Worm (Caenorhabditis elegans) whole organism, L1 larva: Measurements from ENCODE around the gene srj-53.
A peak's percentile ranks its signal among the peaks of the same experiment; 100 is the strongest.

Experiments used
- C04F5.9 ChIP-seq: sonication (generic microtip); optimal IDR thresholded peaks from 2 replicates; lab custom pipeline; 2016; ENCODE audit warnings: missing genetic modification characterization, missing compliant biosample characterization
- C34B4.2 ChIP-seq: sonication (generic microtip); optimal IDR thresholded peaks from 2 replicates; lab custom pipeline; 2017; ENCODE audit warnings: mild to moderate bottlenecking, missing genetic modification characterization, missing compliant biosample characterization
- ama-1 ChIP-seq: fragments of 150-350 bp; optimal IDR thresholded peaks from 2 replicates; lab custom pipeline; 2014
- blmp-1 ChIP-seq: fragments of 150-350 bp; optimal IDR thresholded peaks from 2 replicates; lab custom pipeline; 2014; ENCODE audit warnings: missing biosample characterization, missing genetic modification characterization
- ceh-63 ChIP-seq: fragments of 200-800 bp; sonication (Bioruptor generic); optimal IDR thresholded peaks from 2 replicates; lab custom pipeline; 2018; ENCODE audit warnings: mild to moderate bottlenecking, missing genetic modification characterization, missing compliant biosample characterization
- ceh-8 ChIP-seq: fragments of 200-800 bp; sonication (Bioruptor generic); optimal IDR thresholded peaks from 2 replicates; lab custom pipeline; 2018; ENCODE audit warnings: mild to moderate bottlenecking, missing genetic modification characterization, moderate library complexity, missing compliant biosample characterization
- ceh-82 ChIP-seq, 3 experiments: fragments of 150-350 bp in 1 of 3; sonication (generic microtip) in 2 of 3; optimal IDR thresholded peaks; 2 replicates each; lab custom pipeline; 2014 to 2017; ENCODE audit warnings: missing biosample characterization in 3 of 3, missing genetic modification characterization in 3 of 3
- ceh-88 ChIP-seq: fragments of 200-800 bp; sonication (Bioruptor generic); IDR thresholded peaks from 2 replicates; pipeline ENCODE4 v1.3.6; 2022; ENCODE audit warnings: missing genetic modification characterization, missing compliant biosample characterization
- ces-1 ChIP-seq: fragments of 150-350 bp; optimal IDR thresholded peaks from 2 replicates; lab custom pipeline; 2014; ENCODE audit warnings: missing biosample characterization, missing genetic modification reagents, missing genetic modification characterization
- efl-1 ChIP-seq, 4 experiments: fragments of 150-350 bp; optimal IDR thresholded peaks in 3 of 4; peaks in 1 of 4; 1 replicate in 1 of 4; 2 replicates in 3 of 4; lab custom pipeline; 2014; ENCODE audit warnings: missing biosample characterization in 2 of 4, missing genetic modification characterization in 2 of 4, missing genetic modification reagents in 2 of 4
- egl-13 ChIP-seq: sonication (generic microtip); optimal IDR thresholded peaks from 2 replicates; lab custom pipeline; 2016; ENCODE audit warnings: missing genotype, missing genetic modification reagents, missing genetic modification characterization, missing compliant biosample characterization
- egl-27 ChIP-seq, 2 experiments: fragments of 150-350 bp in 1 of 2; sonication (generic microtip); optimal IDR thresholded peaks; 3 replicates each; lab custom pipeline; 2017 to 2018; ENCODE audit warnings: missing biosample characterization in 2 of 2, missing genetic modification characterization in 2 of 2, missing genetic modification reagents in 2 of 2
- elt-2 ChIP-seq: sonication (generic microtip); optimal IDR thresholded peaks from 2 replicates; lab custom pipeline; 2016; ENCODE audit warnings: missing genetic modification characterization, mild to moderate bottlenecking, inconsistent platforms, missing compliant biosample characterization, missing genetic modification reagents
- elt-3 ChIP-seq, 6 experiments: fragments of 150-350 bp in 1 of 6; sonication (generic microtip); optimal IDR thresholded peaks; 2 replicates each; lab custom pipeline; 2017 to 2018; ENCODE audit warnings: missing biosample characterization in 6 of 6, missing genetic modification characterization in 6 of 6, inconsistent platforms in 1 of 6
- fkh-10 ChIP-seq: sonication (generic microtip); optimal IDR thresholded peaks from 2 replicates; lab custom pipeline; 2017; ENCODE audit warnings: missing biosample characterization, missing genetic modification reagents, missing genetic modification characterization
- hlh-17 ChIP-seq: fragments of 200-800 bp; sonication (Bioruptor generic); optimal IDR thresholded peaks from 2 replicates; lab custom pipeline; 2018; ENCODE audit warnings: missing genetic modification characterization, mild to moderate bottlenecking, missing compliant biosample characterization, moderate library complexity, borderline replicate concordance
- hlh-4 ChIP-seq: sonication (generic microtip); optimal IDR thresholded peaks from 2 replicates; lab custom pipeline; 2016; ENCODE audit warnings: mild to moderate bottlenecking, missing genetic modification characterization, missing compliant biosample characterization
- isw-1 ChIP-seq: fragments of 200-800 bp; sonication (Bioruptor generic); IDR thresholded peaks from 2 replicates; pipeline ENCODE4 v1.3.6; 2022; ENCODE audit warnings: missing genetic modification characterization, missing compliant biosample characterization
- jun-1 ChIP-seq: fragments of 150-350 bp; optimal IDR thresholded peaks from 2 replicates; lab custom pipeline; 2014; ENCODE audit warnings: missing biosample characterization, missing genetic modification reagents, missing genetic modification characterization
- lin-13 ChIP-seq: fragments of 150-350 bp; optimal IDR thresholded peaks from 2 replicates; lab custom pipeline; 2014; ENCODE audit warnings: missing biosample characterization, missing genetic modification reagents, missing genetic modification characterization
- lin-14 ChIP-seq: fragments of 200-800 bp; sonication (Bioruptor generic); optimal IDR thresholded peaks from 2 replicates; lab custom pipeline; 2018; ENCODE audit warnings: mild to moderate bottlenecking, missing genetic modification characterization, moderate library complexity, missing compliant biosample characterization
- lin-35 ChIP-seq, 2 experiments: fragments of 150-350 bp; optimal IDR thresholded peaks; 2 replicates each; lab custom pipeline; 2014; ENCODE audit warnings: missing biosample characterization in 2 of 2, missing genetic modification characterization in 2 of 2, missing genetic modification reagents in 2 of 2
- lin-39 ChIP-seq: fragments of 150-350 bp; optimal IDR thresholded peaks from 2 replicates; lab custom pipeline; 2014; ENCODE audit warnings: missing biosample characterization, missing genetic modification reagents, missing genetic modification characterization
- lsy-2 ChIP-seq, 2 experiments: fragments of 150-350 bp; optimal IDR thresholded peaks; 2 replicates each; lab custom pipeline; 2014; ENCODE audit warnings: missing biosample characterization in 2 of 2, missing genetic modification characterization in 2 of 2
- mef-2 ChIP-seq: fragments of 150-350 bp; optimal IDR thresholded peaks from 2 replicates; lab custom pipeline; 2014; ENCODE audit warnings: missing biosample characterization, missing genetic modification characterization
- nhr-19 ChIP-seq: fragments of 200-800 bp; sonication (Bioruptor generic); conservative IDR thresholded peaks from 2 replicates; pipeline ENCODE4 v1.3.6; 2022; ENCODE audit warnings: missing genetic modification characterization, missing compliant biosample characterization
- nhr-28 ChIP-seq: fragments of 150-350 bp; optimal IDR thresholded peaks from 2 replicates; lab custom pipeline; 2014; ENCODE audit warnings: missing biosample characterization, missing genetic modification characterization
- nhr-77 ChIP-seq: fragments of 150-350 bp; optimal IDR thresholded peaks from 2 replicates; lab custom pipeline; 2014; ENCODE audit warnings: missing biosample characterization, missing genetic modification characterization
- skn-1 ChIP-seq: fragments of 150-350 bp; optimal IDR thresholded peaks from 2 replicates; lab custom pipeline; 2014; ENCODE audit warnings: missing biosample characterization, missing genetic modification characterization
- swsn-7 ChIP-seq: sonication (generic microtip); optimal IDR thresholded peaks from 2 replicates; lab custom pipeline; 2016; ENCODE audit warnings: missing genetic modification characterization, missing compliant biosample characterization
- unc-130 ChIP-seq: fragments of 150-350 bp; optimal IDR thresholded peaks from 2 replicates; lab custom pipeline; 2017; ENCODE audit warnings: missing biosample characterization, missing genetic modification characterization, inconsistent platforms
- unc-62 ChIP-seq: fragments of 150-350 bp; optimal IDR thresholded peaks from 2 replicates; lab custom pipeline; 2014; ENCODE audit warnings: missing biosample characterization, missing genetic modification reagents, missing genetic modification characterization
- unc-86 ChIP-seq: sonication (generic microtip); optimal IDR thresholded peaks from 2 replicates; lab custom pipeline; 2016; ENCODE audit warnings: missing genetic modification characterization, missing compliant biosample characterization
- vab-15 ChIP-seq: sonication (generic microtip); optimal IDR thresholded peaks from 2 replicates; lab custom pipeline; 2017; ENCODE audit warnings: missing genotype, mild to moderate bottlenecking, missing genetic modification characterization, missing compliant biosample characterization
- xbp-1 ChIP-seq: sonication (generic microtip); optimal IDR thresholded peaks from 2 replicates; lab custom pipeline; 2016; ENCODE audit warnings: missing genetic modification characterization, missing compliant biosample characterization
- zip-4 ChIP-seq: fragments of 200-800 bp; sonication (Bioruptor generic); optimal IDR thresholded peaks from 2 replicates; lab custom pipeline; 2018; ENCODE audit warnings: mild to moderate bottlenecking, missing genetic modification characterization, moderate library complexity, missing compliant biosample characterization
- ztf-4 ChIP-seq: fragments of 150-350 bp; optimal IDR thresholded peaks from 2 replicates; lab custom pipeline; 2014; ENCODE audit warnings: missing biosample characterization, missing genetic modification characterization

srj-53 gene

DNA sequence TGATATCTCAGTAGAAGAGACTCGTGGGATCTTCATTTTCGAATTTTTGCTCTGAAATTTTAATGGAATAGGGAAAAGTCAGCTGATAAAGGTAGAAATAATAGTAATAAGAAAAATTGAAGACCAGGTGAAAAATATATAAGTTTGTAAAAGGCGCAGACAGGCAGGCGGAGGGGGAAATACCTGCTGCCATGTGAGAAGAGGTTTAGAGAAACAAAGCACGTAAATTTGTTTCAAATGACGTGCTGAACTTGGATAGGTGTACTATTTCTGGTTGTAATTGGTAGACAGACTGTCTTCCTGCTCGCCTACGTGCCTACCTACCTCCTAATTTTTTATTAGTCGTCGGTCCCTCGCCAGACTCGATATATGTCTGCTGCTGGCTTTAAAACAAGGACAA, 27.1 kb downstream of the srj-53 start, which contains the start of gene nhr-180 (continued):
- TF ChIP-seq ztf-4 (tag; lab: Kevin White, UChicago): no peak
- peak in 1 of 2 experiments; percentile 52 for TF ChIP-seq lin-35 (GFP tag; optimal IDR thresholded peaks at IDR 0.05; lab: Kevin White, UChicago)
- TF ChIP-seq C04F5.9 (tag; lab: Kevin White, UChicago): no peak
- TF ChIP-seq C34B4.2 (tag; lab: Kevin White, UChicago): no peak
- no peak for TF ChIP-seq egl-27 (tag; optimal IDR thresholded peaks at IDR 0.05; lab: Kevin White, UChicago)
- TF ChIP-seq lin-13 (GFP tag; lab: Kevin White, UChicago): no peak
- 0 out of 2 replicates have a peak, but pooled peaks have one; percentile 7 for TF ChIP-seq nhr-19 (GFP tag; lab: Robert Waterston, UW)
- TF ChIP-seq lsy-2 (tag; optimal IDR thresholded peaks at IDR 0.05; lab: Kevin White, UChicago): no peak
- no peak for TF ChIP-seq fkh-10 (GFP tag; lab: Kevin White, UChicago)
- TF ChIP-seq unc-62: no peak
- no peak for TF ChIP-seq egl-13 (tag; lab: Kevin White, UChicago)
- TF ChIP-seq unc-86 (tag; lab: Kevin White, UChicago): no peak
- peak in 1 of 6 experiments; percentile 8 for TF ChIP-seq elt-3 (tag; optimal IDR thresholded peaks at IDR 0.05; lab: Kevin White, UChicago)
- no peak for TF ChIP-seq swsn-7 (tag; lab: Kevin White, UChicago)
- no peak for TF ChIP-seq hlh-4 (tag; lab: Kevin White, UChicago)

DNA sequence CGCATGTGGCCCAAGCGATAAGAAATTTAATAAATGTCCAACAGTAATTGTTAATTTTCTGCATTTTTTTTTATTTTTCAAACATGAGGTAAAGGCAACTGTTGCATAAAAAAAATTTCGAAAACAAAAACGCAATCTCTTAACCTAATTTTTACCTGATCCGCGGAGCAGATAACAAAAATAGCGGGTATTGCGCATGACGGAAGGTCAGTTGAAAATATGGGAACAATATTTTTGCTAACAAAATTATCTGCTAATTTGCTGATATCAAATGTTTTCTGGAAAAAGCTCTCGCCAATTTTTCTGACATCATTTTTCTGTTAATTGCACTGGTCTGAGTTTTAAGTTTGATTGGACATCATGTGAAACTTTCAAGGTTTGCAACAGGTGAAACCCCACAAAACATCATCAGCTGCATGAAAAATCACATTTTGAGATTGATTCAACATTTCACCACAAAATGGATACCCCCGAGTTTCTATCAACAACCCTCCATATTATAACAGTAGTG, 30.1 kb downstream of the srj-53 start, which contains the start of the genes F31F4.11 and srh-266:
Gene F31F4.11 (minus strand): TSS at position 101 of the 511 bp plus-strand sequence.
Gene srh-266 (plus strand): TSS at position 461 of the 511 bp plus-strand sequence.
- peak; percentile 14 for TF ChIP-seq hlh-4 (tag; lab: Kevin White, UChicago)
- TF ChIP-seq lin-39 (tag; lab: Kevin White, UChicago): no peak

- TF ChIP-seq ceh-8 (no peak), nhr-28 (no peak), ceh-88 (GFP tag; lab: Robert Waterston, UW) (no peak), jun-1 (no peak), ama-1 (lab: Kevin White, UChicago) (no peak)
These were observed 34.3 kb downstream of the srj-53 start, which contains the start of gene F31F4.17 for ce11 chrV:660210-660609. F31F4.17 (minus strand) TSS chrV:660310.

DNA sequence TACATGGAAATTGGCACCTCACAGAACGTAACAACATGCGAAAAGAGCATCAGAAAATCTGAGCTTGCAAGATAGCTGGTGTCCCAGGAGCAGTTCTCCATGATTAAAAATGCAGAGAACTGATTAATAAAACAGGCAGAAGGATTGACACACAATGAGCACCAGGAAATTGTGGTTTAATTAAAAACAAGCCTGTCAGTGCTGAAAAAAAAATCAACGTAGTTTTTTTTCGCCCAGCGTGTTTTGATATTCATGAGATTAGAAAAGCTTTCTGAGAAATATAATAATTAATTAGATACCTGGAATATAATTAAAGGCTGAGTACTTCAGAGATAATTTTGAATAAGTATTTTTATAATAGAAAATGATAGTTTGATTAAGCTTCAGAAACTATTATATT, 36.8 kb downstream of the srj-53 start, which contains the start of gene srh-246:
Gene srh-246 (minus strand): TSS at position 101 of the 400 bp plus-strand sequence.
- no peak for TF ChIP-seq lsy-2 (tag; optimal IDR thresholded peaks at IDR 0.05; lab: Kevin White, UChicago)
- no peak for TF ChIP-seq egl-13 (tag; lab: Kevin White, UChicago)
- no peak for TF ChIP-seq blmp-1
- no peak for TF ChIP-seq ceh-82 (tag; optimal IDR thresholded peaks at IDR 0.05; lab: Kevin White, UChicago)
- no peak for TF ChIP-seq skn-1 (tag; lab: Kevin White, UChicago)
- TF ChIP-seq efl-1 (optimal IDR thresholded peaks at IDR 0.05; lab: Kevin White, UChicago): no peak
- no peak for TF ChIP-seq efl-1 (GFP tag; optimal IDR thresholded peaks at IDR 0.05 in 1 of 2; lab: Kevin White, UChicago)
- TF ChIP-seq zip-4 (GFP tag; lab: Kevin White, UChicago): no peak
- no peak for TF ChIP-seq ceh-63 (GFP tag; lab: Kevin White, UChicago)
- TF ChIP-seq isw-1: no peak
- TF ChIP-seq nhr-77 (tag; lab: Kevin White, UChicago): no peak
- no peak for TF ChIP-seq hlh-17 (GFP tag; lab: Kevin White, UChicago)
- TF ChIP-seq elt-2 (tag; lab: Kevin White, UChicago): no peak
- TF ChIP-seq nhr-19 (GFP tag; lab: Robert Waterston, UW): no peak
- no peak for TF ChIP-seq vab-15
- no peak for TF ChIP-seq mef-2 (tag; lab: Kevin White, UChicago)
- TF ChIP-seq ces-1 (GFP tag; lab: Kevin White, UChicago): no peak
- TF ChIP-seq lin-14 (GFP tag; lab: Kevin White, UChicago): no peak
- TF ChIP-seq lin-13 (GFP tag; lab: Kevin White, UChicago): no peak
- no peak for TF ChIP-seq unc-130 (tag; lab: Kevin White, UChicago)
- TF ChIP-seq xbp-1 (tag; lab: Kevin White, UChicago): no peak
